Worm (Caenorhabditis elegans) whole organism, L1 larva: ENCODE measurements around the gene cest-2.1.

Experiments used
- C04F5.9 ChIP-seq: sonication (generic microtip); optimal IDR thresholded peaks from 2 replicates; lab custom pipeline; 2016; ENCODE audit warnings: missing genetic modification characterization, missing compliant biosample characterization
- C16A3.4 ChIP-seq: fragments of 150-350 bp; optimal IDR thresholded peaks from 2 replicates; lab custom pipeline; 2014; ENCODE audit warnings: missing biosample characterization, missing genetic modification characterization
- alr-1 ChIP-seq: fragments of 200-800 bp; sonication (Bioruptor generic); optimal IDR thresholded peaks from 2 replicates; lab custom pipeline; 2018; ENCODE audit warnings: borderline replicate concordance, mild to moderate bottlenecking, missing genetic modification characterization, missing compliant biosample characterization
- aly-2 ChIP-seq: fragments of 150-350 bp; optimal IDR thresholded peaks from 2 replicates; lab custom pipeline; 2014; ENCODE audit warnings: missing biosample characterization, missing genetic modification characterization
- blmp-1 ChIP-seq: fragments of 150-350 bp; optimal IDR thresholded peaks from 2 replicates; lab custom pipeline; 2014; ENCODE audit warnings: missing biosample characterization, missing genetic modification characterization
- ceh-63 ChIP-seq: fragments of 200-800 bp; sonication (Bioruptor generic); optimal IDR thresholded peaks from 2 replicates; lab custom pipeline; 2018; ENCODE audit warnings: mild to moderate bottlenecking, missing genetic modification characterization, missing compliant biosample characterization
- ceh-8 ChIP-seq: fragments of 200-800 bp; sonication (Bioruptor generic); optimal IDR thresholded peaks from 2 replicates; lab custom pipeline; 2018; ENCODE audit warnings: mild to moderate bottlenecking, missing genetic modification characterization, moderate library complexity, missing compliant biosample characterization
- ceh-90 ChIP-seq: sonication (generic microtip); optimal IDR thresholded peaks from 2 replicates; lab custom pipeline; 2016; ENCODE audit warnings: missing genetic modification characterization, missing compliant biosample characterization
- ces-1 ChIP-seq: fragments of 150-350 bp; optimal IDR thresholded peaks from 2 replicates; lab custom pipeline; 2014; ENCODE audit warnings: missing biosample characterization, missing genetic modification reagents, missing genetic modification characterization
- dpl-1 ChIP-seq, 3 experiments: fragments of 150-350 bp in 2 of 3; sonication (generic microtip) in 1 of 3; optimal IDR thresholded peaks; 2 replicates each; lab custom pipeline; 2014 to 2017; ENCODE audit warnings: missing biosample characterization in 3 of 3, missing genetic modification characterization in 3 of 3, missing genetic modification reagents in 3 of 3
- dsc-1 ChIP-seq: sonication (generic microtip); optimal IDR thresholded peaks from 2 replicates; lab custom pipeline; 2016; ENCODE audit warnings: mild to moderate bottlenecking, missing genetic modification characterization, missing compliant biosample characterization
- efl-1 ChIP-seq, 4 experiments: fragments of 150-350 bp; optimal IDR thresholded peaks in 3 of 4; peaks in 1 of 4; 1 replicate in 1 of 4; 2 replicates in 3 of 4; lab custom pipeline; 2014; ENCODE audit warnings: missing biosample characterization in 2 of 4, missing genetic modification characterization in 2 of 4, missing genetic modification reagents in 2 of 4
- egl-13 ChIP-seq: sonication (generic microtip); optimal IDR thresholded peaks from 2 replicates; lab custom pipeline; 2016; ENCODE audit warnings: missing genotype, missing genetic modification reagents, missing genetic modification characterization, missing compliant biosample characterization
- egl-27 ChIP-seq, 2 experiments: fragments of 150-350 bp in 1 of 2; sonication (generic microtip); optimal IDR thresholded peaks; 3 replicates each; lab custom pipeline; 2017 to 2018; ENCODE audit warnings: missing biosample characterization in 2 of 2, missing genetic modification characterization in 2 of 2, missing genetic modification reagents in 2 of 2
- elt-2 ChIP-seq: sonication (generic microtip); optimal IDR thresholded peaks from 2 replicates; lab custom pipeline; 2016; ENCODE audit warnings: missing genetic modification characterization, mild to moderate bottlenecking, inconsistent platforms, missing compliant biosample characterization, missing genetic modification reagents
- fkh-8 ChIP-seq: sonication (generic microtip); optimal IDR thresholded peaks from 2 replicates; lab custom pipeline; 2016; ENCODE audit warnings: mild to moderate bottlenecking, missing genetic modification characterization, missing compliant biosample characterization
- fos-1 ChIP-seq: fragments of 150-350 bp; optimal IDR thresholded peaks from 2 replicates; lab custom pipeline; 2014; ENCODE audit warnings: missing biosample characterization, missing genetic modification characterization
- hlh-4 ChIP-seq: sonication (generic microtip); optimal IDR thresholded peaks from 2 replicates; lab custom pipeline; 2016; ENCODE audit warnings: mild to moderate bottlenecking, missing genetic modification characterization, missing compliant biosample characterization
- hpl-2 ChIP-seq: fragments of 150-350 bp; optimal IDR thresholded peaks from 2 replicates; lab custom pipeline; 2014; ENCODE audit warnings: missing biosample characterization, missing genetic modification reagents, missing genetic modification characterization
- irx-1 ChIP-seq: sonication (generic microtip); optimal IDR thresholded peaks from 2 replicates; lab custom pipeline; 2016; ENCODE audit warnings: missing genetic modification characterization, missing compliant biosample characterization
- isw-1 ChIP-seq: fragments of 200-800 bp; sonication (Bioruptor generic); IDR thresholded peaks from 2 replicates; pipeline ENCODE4 v1.3.6; 2022; ENCODE audit warnings: missing genetic modification characterization, missing compliant biosample characterization
- jun-1 ChIP-seq: fragments of 150-350 bp; optimal IDR thresholded peaks from 2 replicates; lab custom pipeline; 2014; ENCODE audit warnings: missing biosample characterization, missing genetic modification reagents, missing genetic modification characterization
- lin-13 ChIP-seq: fragments of 150-350 bp; optimal IDR thresholded peaks from 2 replicates; lab custom pipeline; 2014; ENCODE audit warnings: missing biosample characterization, missing genetic modification reagents, missing genetic modification characterization
- lin-14 ChIP-seq: fragments of 200-800 bp; sonication (Bioruptor generic); optimal IDR thresholded peaks from 2 replicates; lab custom pipeline; 2018; ENCODE audit warnings: mild to moderate bottlenecking, missing genetic modification characterization, moderate library complexity, missing compliant biosample characterization
- lin-15B ChIP-seq: fragments of 150-350 bp; sonication (generic microtip); optimal IDR thresholded peaks from 3 replicates; lab custom pipeline; 2014; ENCODE audit warnings: missing biosample characterization, missing genetic modification characterization
- lir-3 ChIP-seq: sonication (generic microtip); optimal IDR thresholded peaks from 2 replicates; lab custom pipeline; 2016; ENCODE audit warnings: mild to moderate bottlenecking, missing genetic modification characterization, moderate library complexity, missing compliant biosample characterization; ENCODE audit not compliant: poor library complexity
- lsy-2 ChIP-seq, 2 experiments: fragments of 150-350 bp; optimal IDR thresholded peaks; 2 replicates each; lab custom pipeline; 2014; ENCODE audit warnings: missing biosample characterization in 2 of 2, missing genetic modification characterization in 2 of 2
- mab-9 ChIP-seq: fragments of 200-800 bp; sonication (Bioruptor generic); IDR thresholded peaks from 2 replicates; pipeline ENCODE4 v1.3.6; 2022; ENCODE audit warnings: missing genetic modification reagents, missing genetic modification characterization, missing compliant biosample characterization
- mdl-1 ChIP-seq, 2 experiments: fragments of 150-350 bp; optimal IDR thresholded peaks; 2 replicates each; lab custom pipeline; 2014 to 2017; ENCODE audit warnings: missing biosample characterization in 2 of 2, missing genetic modification characterization in 2 of 2, inconsistent platforms in 1 of 2
- mef-2 ChIP-seq: fragments of 150-350 bp; optimal IDR thresholded peaks from 2 replicates; lab custom pipeline; 2014; ENCODE audit warnings: missing biosample characterization, missing genetic modification characterization
- nhr-11 ChIP-seq: fragments of 150-350 bp; optimal IDR thresholded peaks from 2 replicates; lab custom pipeline; 2014; ENCODE audit warnings: missing biosample characterization, missing genetic modification characterization
- nhr-12 ChIP-seq: sonication (generic microtip); optimal IDR thresholded peaks from 2 replicates; lab custom pipeline; 2017; ENCODE audit warnings: missing biosample characterization, missing genetic modification characterization
- nhr-19 ChIP-seq: fragments of 200-800 bp; sonication (Bioruptor generic); conservative IDR thresholded peaks from 2 replicates; pipeline ENCODE4 v1.3.6; 2022; ENCODE audit warnings: missing genetic modification characterization, missing compliant biosample characterization
- nhr-237 ChIP-seq: fragments of 150-350 bp; optimal IDR thresholded peaks from 2 replicates; lab custom pipeline; 2014; ENCODE audit warnings: missing biosample characterization, missing genetic modification characterization
- nhr-47 ChIP-seq: sonication (generic microtip); optimal IDR thresholded peaks from 2 replicates; lab custom pipeline; 2016; ENCODE audit warnings: mild to moderate bottlenecking, missing genetic modification characterization, moderate library complexity, missing compliant biosample characterization
- nhr-90 ChIP-seq: sonication (generic microtip); optimal IDR thresholded peaks from 2 replicates; lab custom pipeline; 2016; ENCODE audit warnings: mild to moderate bottlenecking, missing genetic modification characterization, missing compliant biosample characterization; ENCODE audit not compliant: poor library complexity
- pag-3 ChIP-seq: sonication (generic microtip); optimal IDR thresholded peaks from 2 replicates; lab custom pipeline; 2017; ENCODE audit warnings: missing genetic modification characterization, mild to moderate bottlenecking, missing compliant biosample characterization, antibody characterized with exemption, borderline replicate concordance; ENCODE audit not compliant: insufficient read depth
- pax-3 ChIP-seq: fragments of 200-800 bp; sonication (Bioruptor generic); optimal IDR thresholded peaks from 2 replicates; lab custom pipeline; 2018; ENCODE audit warnings: mild to moderate bottlenecking, missing genetic modification characterization, moderate library complexity, missing compliant biosample characterization
- pqm-1 ChIP-seq: sonication (generic microtip); optimal IDR thresholded peaks from 3 replicates; lab custom pipeline; 2017; ENCODE audit warnings: missing biosample characterization, missing genetic modification characterization
- rnt-1 ChIP-seq: sonication (generic microtip); optimal IDR thresholded peaks from 2 replicates; lab custom pipeline; 2016; ENCODE audit warnings: mild to moderate bottlenecking, missing genetic modification characterization, moderate library complexity, missing compliant biosample characterization
- skn-1 ChIP-seq: fragments of 150-350 bp; optimal IDR thresholded peaks from 2 replicates; lab custom pipeline; 2014; ENCODE audit warnings: missing biosample characterization, missing genetic modification characterization
- sptf-1 ChIP-seq: fragments of 150-350 bp; optimal IDR thresholded peaks from 2 replicates; lab custom pipeline; 2014; ENCODE audit warnings: missing biosample characterization, missing genetic modification characterization
- tbx-2 ChIP-seq: sonication (generic microtip); optimal IDR thresholded peaks from 2 replicates; lab custom pipeline; 2016; ENCODE audit warnings: missing genetic modification characterization, missing compliant biosample characterization
- tlp-1 ChIP-seq: fragments of 150-350 bp; optimal IDR thresholded peaks from 2 replicates; lab custom pipeline; 2014; ENCODE audit warnings: missing biosample characterization, missing genetic modification characterization
- unc-130 ChIP-seq: fragments of 150-350 bp; optimal IDR thresholded peaks from 2 replicates; lab custom pipeline; 2017; ENCODE audit warnings: missing biosample characterization, missing genetic modification characterization, inconsistent platforms
- unc-30 ChIP-seq: sonication (generic microtip); optimal IDR thresholded peaks from 2 replicates; lab custom pipeline; 2017; ENCODE audit warnings: missing biosample characterization, missing genetic modification characterization
- xbp-1 ChIP-seq: sonication (generic microtip); optimal IDR thresholded peaks from 2 replicates; lab custom pipeline; 2016; ENCODE audit warnings: missing genetic modification characterization, missing compliant biosample characterization
- zag-1 ChIP-seq: fragments of 150-350 bp; optimal IDR thresholded peaks from 2 replicates; lab custom pipeline; 2014; ENCODE audit warnings: missing biosample characterization, missing genetic modification characterization
- zip-4 ChIP-seq: fragments of 200-800 bp; sonication (Bioruptor generic); optimal IDR thresholded peaks from 2 replicates; lab custom pipeline; 2018; ENCODE audit warnings: mild to moderate bottlenecking, missing genetic modification characterization, moderate library complexity, missing compliant biosample characterization
- ztf-4 ChIP-seq: fragments of 150-350 bp; optimal IDR thresholded peaks from 2 replicates; lab custom pipeline; 2014; ENCODE audit warnings: missing biosample characterization, missing genetic modification characterization

Gene cest-2.1

DNA sequence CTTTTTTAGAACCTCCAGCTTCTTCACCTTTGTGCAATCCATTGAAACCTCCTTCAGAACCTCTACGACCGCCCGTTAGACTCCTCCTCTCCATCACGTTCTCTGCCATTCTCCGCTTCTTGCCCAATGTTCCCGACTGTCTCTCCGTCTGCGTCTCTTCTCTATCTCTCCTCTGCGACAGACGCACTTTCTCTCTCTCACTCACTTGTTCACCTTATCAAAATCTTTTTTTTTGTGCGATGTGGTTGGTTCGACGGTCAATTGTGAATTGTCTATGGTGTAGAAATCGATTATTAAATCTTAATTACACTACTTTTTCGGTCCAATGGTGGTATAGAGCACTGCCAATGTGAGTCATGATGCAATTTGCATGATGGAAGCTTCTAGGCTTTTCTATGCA lies 22.2 kb upstream of the cest-2.1 start, which contains the start of gene atfs-1 (continued):
- TF ChIP-seq lsy-2 (tag; optimal IDR thresholded peaks at IDR 0.05; lab: Kevin White, UChicago) (peak; percentile 49 to 68), ztf-4 (tag; lab: Kevin White, UChicago) (no peak), xbp-1 (tag; lab: Kevin White, UChicago) (peak; percentile 52), ces-1 (GFP tag; lab: Kevin White, UChicago) (no peak), unc-30 (no peak), elt-2 (peak; percentile 66), mab-9 (GFP tag; lab: Robert Waterston, UW) (0 out of 2 replicates have a peak, but pooled peaks have one; percentile 19), nhr-90 (tag; lab: Kevin White, UChicago) (peak; percentile 73), mef-2 (tag; lab: Kevin White, UChicago) (no peak), ceh-90 (tag; lab: Kevin White, UChicago) (no peak), hlh-4 (tag; lab: Kevin White, UChicago) (no peak), nhr-11 (tag; lab: Kevin White, UChicago) (no peak), fkh-8 (tag; lab: Kevin White, UChicago) (peak; percentile 10), rnt-1 (tag; lab: Kevin White, UChicago) (peak; percentile 83), nhr-19 (GFP tag; lab: Robert Waterston, UW) (peak; percentile 74), nhr-47 (tag; lab: Kevin White, UChicago) (peak; percentile 72), tbx-2 (tag; lab: Kevin White, UChicago) (peak; percentile 67), egl-13 (tag; lab: Kevin White, UChicago) (no peak), C04F5.9 (tag; lab: Kevin White, UChicago) (no peak), mdl-1 (tag; optimal IDR thresholded peaks at IDR 0.05; lab: Kevin White, UChicago) (peak in 1 of 2 experiments; percentile 68), blmp-1 (tag; lab: Kevin White, UChicago) (peak; percentile 99), alr-1 (no peak), irx-1 (tag; lab: Kevin White, UChicago) (no peak), sptf-1 (no peak), lin-13 (GFP tag; lab: Kevin White, UChicago) (peak; percentile 51), hpl-2 (GFP tag; lab: Kevin White, UChicago) (no peak), nhr-237 (tag; lab: Kevin White, UChicago) (no peak), ceh-63 (GFP tag; lab: Kevin White, UChicago) (no peak), skn-1 (tag; lab: Kevin White, UChicago) (peak; percentile 3), zip-4 (GFP tag; lab: Kevin White, UChicago) (peak; percentile 47), nhr-12 (tag; lab: Kevin White, UChicago) (no peak), pax-3 (tag; lab: Kevin White, UChicago) (no peak), tlp-1 (no peak), pag-3 (tag; lab: Kevin White, UChicago) (no peak), dpl-1 (GFP tag; optimal IDR thresholded peaks at IDR 0.05; lab: Kevin White, UChicago) (peak in 2 of 3 experiments; percentile 36 to 43), aly-2 (tag; lab: Kevin White, UChicago) (peak; percentile 47), jun-1 (tag; lab: Kevin White, UChicago) (peak; percentile 70), lin-15B (tag; lab: Kevin White, UChicago) (peak; percentile 21), pqm-1 (tag; lab: Kevin White, UChicago) (no peak), zag-1 (tag; lab: Kevin White, UChicago) (no peak), egl-27 (tag; optimal IDR thresholded peaks at IDR 0.05; lab: Kevin White, UChicago) (peak in 1 of 2 experiments; percentile 6), C16A3.4 (tag; lab: Kevin White, UChicago) (peak; percentile 12), unc-130 (tag; lab: Kevin White, UChicago) (peak; percentile 7), lir-3 (tag; lab: Kevin White, UChicago) (no peak), lin-14 (peak; percentile 90), isw-1 (GFP tag; lab: Robert Waterston, UW) (no peak), fos-1 (tag; lab: Kevin White, UChicago) (peak; percentile 21), efl-1 (optimal IDR thresholded peaks at IDR 0.05; lab: Kevin White, UChicago) (peak; percentile 64 to 75), efl-1 (GFP tag; optimal IDR thresholded peaks at IDR 0.05 in 1 of 2; lab: Kevin White, UChicago) (peak; percentile 27 to 85), dsc-1 (tag; lab: Kevin White, UChicago) (peak; percentile 20), ceh-8 (GFP tag; lab: Kevin White, UChicago) (no peak)
